Worm (Caenorhabditis elegans) whole organism, mixed stage, embryonic: Measurements from ENCODE around the gene arrd-15.

Experiments
- ceh-43 ChIP-seq: fragments of 200-800 bp; sonication (Bioruptor generic); optimal IDR thresholded peaks from 2 replicates; lab custom pipeline; 2018; ENCODE audit warnings: mild to moderate bottlenecking, missing genetic modification characterization, moderate library complexity, missing compliant biosample characterization
- elt-1 ChIP-seq: sonication (generic microtip); optimal IDR thresholded peaks from 2 replicates; lab custom pipeline; 2017; ENCODE audit warnings: missing genetic modification characterization, mild to moderate bottlenecking, missing compliant biosample characterization, antibody characterized with exemption, moderate library complexity, borderline replicate concordance; ENCODE audit not compliant: insufficient read depth
- lin-32 ChIP-seq: fragments of 200-800 bp; sonication (Bioruptor generic); optimal IDR thresholded peaks from 2 replicates; lab custom pipeline; 2018; ENCODE audit warnings: mild to moderate bottlenecking, missing genetic modification characterization, missing compliant biosample characterization
- mep-1 ChIP-seq: fragments of 150-350 bp; optimal IDR thresholded peaks from 2 replicates; lab custom pipeline; 2017; ENCODE audit warnings: missing biosample characterization, missing genetic modification reagents, missing genetic modification characterization, inconsistent platforms
- nhr-12 ChIP-seq: fragments of 150-350 bp; optimal IDR thresholded peaks from 2 replicates; lab custom pipeline; 2014; ENCODE audit warnings: missing biosample characterization, missing genetic modification characterization
- nhr-28 ChIP-seq: fragments of 150-350 bp; optimal IDR thresholded peaks from 2 replicates; lab custom pipeline; 2014; ENCODE audit warnings: missing biosample characterization, missing genetic modification characterization
- nhr-76 ChIP-seq: sonication (generic microtip); optimal IDR thresholded peaks from 2 replicates; lab custom pipeline; 2017; ENCODE audit warnings: missing biosample characterization, missing genetic modification characterization
- pha-4 ChIP-seq: fragments of 150-350 bp; optimal IDR thresholded peaks from 2 replicates; lab custom pipeline; 2018; ENCODE audit warnings: missing biosample characterization, missing genetic modification reagents, missing genetic modification characterization
- sptf-1 ChIP-seq: sonication (generic microtip); optimal IDR thresholded peaks from 2 replicates; lab custom pipeline; 2017; ENCODE audit warnings: mild to moderate bottlenecking, missing genetic modification characterization, moderate library complexity, missing compliant biosample characterization
- tbx-8 ChIP-seq: fragments of 200-800 bp; sonication (Bioruptor generic); optimal IDR thresholded peaks from 2 replicates; lab custom pipeline; 2018; ENCODE audit warnings: mild to moderate bottlenecking, missing genetic modification characterization, moderate library complexity, missing compliant biosample characterization
- unc-62 ChIP-seq: fragments of 150-350 bp; optimal IDR thresholded peaks from 2 replicates; lab custom pipeline; 2014; ENCODE audit warnings: missing biosample characterization, missing genetic modification reagents, missing genetic modification characterization
- ztf-11 ChIP-seq: fragments of 150-350 bp; optimal IDR thresholded peaks from 2 replicates; lab custom pipeline; 2014; ENCODE audit warnings: missing biosample characterization, missing genetic modification characterization

ce11 chrIII:8917879-8918381 lies 11.9 kb upstream of the arrd-15 start, which contains the start of gene cdc-25.3:
- no peak for TF ChIP-seq elt-1 (tag; lab: Kevin White, UChicago)
- TF ChIP-seq mep-1 = no peak
- no peak for TF ChIP-seq nhr-28 (tag; lab: Kevin White, UChicago)
- TF ChIP-seq sptf-1 (tag; lab: Kevin White, UChicago) = no peak
- no peak for TF ChIP-seq lin-32 (GFP tag; lab: Kevin White, UChicago)
- no peak for TF ChIP-seq tbx-8 (GFP tag; lab: Kevin White, UChicago)
- TF ChIP-seq nhr-12 (tag; lab: Kevin White, UChicago) = no peak
- no peak for TF ChIP-seq pha-4
- TF ChIP-seq ztf-11 (tag; lab: Kevin White, UChicago) = no peak
- TF ChIP-seq ceh-43 = no peak
- no peak for TF ChIP-seq nhr-76 (tag; lab: Kevin White, UChicago)
- no peak for TF ChIP-seq unc-62 (GFP tag; lab: Kevin White, UChicago)
